Fruit fly (Drosophila melanogaster) Kc167 (cell line): ENCODE data around the gene Spt3.

Experiments
- Sin3A ChIP-seq: fragments of >200 bp; optimal IDR thresholded peaks from 2 replicates; lab custom pipeline; 2018; ENCODE audit warnings: missing external identifiers
- h ChIP-seq: fragments of >200 bp; optimal IDR thresholded peaks from 3 replicates; lab custom pipeline; 2018; ENCODE audit warnings: missing external identifiers
- insv ChIP-seq: fragments of >200 bp; optimal IDR thresholded peaks from 3 replicates; lab custom pipeline; 2018; ENCODE audit warnings: missing external identifiers

DNA sequence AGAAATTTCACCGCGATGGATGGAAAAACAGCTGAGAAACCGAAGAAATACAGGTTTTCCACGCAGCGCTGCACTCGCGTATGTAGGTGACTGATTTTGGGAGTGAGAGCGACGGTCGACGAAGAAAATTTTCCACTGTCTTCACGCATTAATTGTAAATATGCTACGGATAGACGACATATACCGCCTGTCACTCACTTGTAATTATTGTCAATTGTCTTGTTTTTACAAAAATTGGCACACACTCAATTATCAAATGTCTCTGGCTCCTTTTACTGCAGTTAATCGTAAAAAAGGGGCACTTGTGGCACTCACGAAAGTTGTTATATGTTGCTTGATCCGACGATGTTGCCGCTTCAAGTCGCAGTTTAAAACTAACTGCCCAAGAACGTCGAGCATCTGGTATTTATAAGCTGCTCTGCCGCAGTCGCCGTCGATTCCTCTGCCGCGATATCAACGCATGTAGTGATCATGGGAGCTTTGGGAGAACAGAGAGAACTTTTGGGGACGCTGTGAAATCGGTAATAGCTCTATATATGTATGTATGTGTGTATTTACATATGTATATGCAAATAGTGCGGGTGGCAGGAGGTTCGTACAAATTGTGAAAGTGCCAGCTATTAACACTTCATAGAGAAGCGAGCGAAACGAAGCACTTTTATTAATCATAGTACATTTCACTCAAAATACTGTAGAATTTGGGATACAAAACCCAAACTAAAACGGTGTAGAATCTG lies 23.9 kb upstream of the Spt3 start, which contains the start of gene mfas:
- TF ChIP-seq insv (lab: Kevin White, UChicago) (no peak), h (lab: Kevin White, UChicago) (no peak), Sin3A (no peak)
